Fruit fly (Drosophila melanogaster) whole organism: ENCODE data around the gene CG42833.

Experiments
- CG8478 ChIP-seq: fragments of >200 bp; optimal IDR thresholded peaks from 2 replicates; lab custom pipeline; 2018; ENCODE audit warnings: inconsistent platforms
- Dll ChIP-seq: fragments of >200 bp; optimal IDR thresholded peaks from 2 replicates; lab custom pipeline; 2017
- pan ChIP-seq: fragments of >200 bp; optimal IDR thresholded peaks from 2 replicates; lab custom pipeline; 2017

- TF ChIP-seq Dll (lab: Kevin White, UChicago) (no peak), CG8478 (no peak), pan (lab: Kevin White, UChicago) (no peak)
These were observed 11.9 kb upstream of the CG42833 start, which contains the start of gene Ssk for dm6 chr3L:20187885-20188570.
